Worm (Caenorhabditis elegans) whole organism, L3 larva: ENCODE measurements around the gene ugt-58.

Source experiments
- R02D3.7 ChIP-seq: fragments of 150-350 bp; optimal IDR thresholded peaks from 2 replicates; lab custom pipeline; 2014; ENCODE audit warnings: missing biosample characterization, missing genetic modification characterization
- ZK546.5 ChIP-seq: sonication (generic microtip); optimal IDR thresholded peaks from 2 replicates; lab custom pipeline; 2017; ENCODE audit warnings: missing biosample characterization, missing genetic modification characterization
- aly-2 ChIP-seq: fragments of 150-350 bp; optimal IDR thresholded peaks from 2 replicates; lab custom pipeline; 2014; ENCODE audit warnings: missing biosample characterization, missing genetic modification characterization
- ama-1 ChIP-seq: fragments of 150-350 bp; optimal IDR thresholded peaks from 2 replicates; lab custom pipeline; 2018
- ceh-16 ChIP-seq: sonication (generic microtip); optimal IDR thresholded peaks from 2 replicates; lab custom pipeline; 2017; ENCODE audit warnings: missing biosample characterization, missing genetic modification characterization
- ceh-28 ChIP-seq: fragments of 150-350 bp; optimal IDR thresholded peaks from 2 replicates; lab custom pipeline; 2014; ENCODE audit warnings: missing biosample characterization, missing genetic modification reagents, missing genetic modification characterization
- ceh-82 ChIP-seq: fragments of 150-350 bp; optimal IDR thresholded peaks from 2 replicates; lab custom pipeline; 2014; ENCODE audit warnings: missing biosample characterization, missing genetic modification characterization
- ceh-9 ChIP-seq: sonication (generic microtip); optimal IDR thresholded peaks from 2 replicates; lab custom pipeline; 2018; ENCODE audit warnings: missing biosample characterization, missing genetic modification characterization
- daf-12 ChIP-seq: fragments of 150-350 bp; optimal IDR thresholded peaks from 2 replicates; lab custom pipeline; 2014; ENCODE audit warnings: missing biosample characterization, missing genetic modification reagents, missing genetic modification characterization
- egl-27 ChIP-seq: sonication (generic microtip); optimal IDR thresholded peaks from 4 replicates; lab custom pipeline; 2017; ENCODE audit warnings: missing biosample characterization, missing genetic modification reagents, missing genetic modification characterization
- egl-5 ChIP-seq: fragments of 150-350 bp; optimal IDR thresholded peaks from 2 replicates; lab custom pipeline; 2017; ENCODE audit warnings: missing biosample characterization, missing genetic modification reagents, missing genetic modification characterization, inconsistent platforms
- elt-1 ChIP-seq: fragments of 150-350 bp; optimal IDR thresholded peaks from 2 replicates; lab custom pipeline; 2014; ENCODE audit warnings: missing biosample characterization, missing genetic modification characterization
- elt-2 ChIP-seq: sonication (generic microtip); optimal IDR thresholded peaks from 2 replicates; lab custom pipeline; 2016; ENCODE audit warnings: missing genetic modification reagents, mild to moderate bottlenecking, missing genetic modification characterization, missing compliant biosample characterization
- elt-3 ChIP-seq, 3 experiments: fragments of 150-350 bp in 1 of 3; sonication (generic microtip) in 2 of 3; optimal IDR thresholded peaks; 2 replicates in 2 of 3; 4 replicates in 1 of 3; lab custom pipeline; 2014 to 2017; ENCODE audit warnings: missing biosample characterization in 3 of 3, missing genetic modification characterization in 3 of 3
- eor-1 ChIP-seq, 2 experiments: fragments of 150-350 bp; optimal IDR thresholded peaks; 2 replicates each; lab custom pipeline; 2014 to 2018; ENCODE audit warnings: missing biosample characterization in 2 of 2, missing genetic modification characterization in 2 of 2
- fkh-10 ChIP-seq: sonication (generic microtip); optimal IDR thresholded peaks from 2 replicates; lab custom pipeline; 2017; ENCODE audit warnings: missing biosample characterization, missing genetic modification reagents, missing genetic modification characterization
- fkh-2 ChIP-seq: fragments of 150-350 bp; optimal IDR thresholded peaks from 2 replicates; lab custom pipeline; 2014; ENCODE audit warnings: missing biosample characterization, missing genetic modification reagents, missing genetic modification characterization
- fos-1 ChIP-seq: fragments of 150-350 bp; optimal IDR thresholded peaks from 2 replicates; lab custom pipeline; 2014; ENCODE audit warnings: missing biosample characterization, missing genetic modification characterization
- hmg-11 ChIP-seq: sonication (generic microtip); optimal IDR thresholded peaks from 2 replicates; lab custom pipeline; 2016; ENCODE audit warnings: missing genetic modification characterization, missing compliant biosample characterization
- jun-1 ChIP-seq: fragments of 150-350 bp; optimal IDR thresholded peaks from 2 replicates; lab custom pipeline; 2014; ENCODE audit warnings: missing biosample characterization, missing genetic modification reagents, missing genetic modification characterization
- lin-15B ChIP-seq: fragments of 150-350 bp; optimal IDR thresholded peaks from 2 replicates; lab custom pipeline; 2014; ENCODE audit warnings: missing biosample characterization, missing genetic modification characterization
- lin-39 ChIP-seq: fragments of 150-350 bp; optimal IDR thresholded peaks from 2 replicates; lab custom pipeline; 2018; ENCODE audit warnings: missing biosample characterization, missing genetic modification reagents, missing genetic modification characterization
- lsy-12 ChIP-seq: sonication (generic microtip); optimal IDR thresholded peaks from 2 replicates; lab custom pipeline; 2016; ENCODE audit warnings: mild to moderate bottlenecking, missing genetic modification characterization, missing compliant biosample characterization
- mdl-1 ChIP-seq: fragments of 150-350 bp; optimal IDR thresholded peaks from 2 replicates; lab custom pipeline; 2014; ENCODE audit warnings: missing biosample characterization, missing genetic modification characterization
- mml-1 ChIP-seq: fragments of 150-350 bp; sonication (generic microtip); optimal IDR thresholded peaks from 3 replicates; lab custom pipeline; 2014; ENCODE audit warnings: missing biosample characterization, missing genetic modification characterization
- nfya-1 ChIP-seq: sonication (generic microtip); optimal IDR thresholded peaks from 2 replicates; lab custom pipeline; 2017; ENCODE audit warnings: missing genetic modification characterization, mild to moderate bottlenecking, missing compliant biosample characterization, antibody characterized with exemption, moderate library complexity; ENCODE audit not compliant: insufficient read depth
- nhr-11 ChIP-seq: fragments of 150-350 bp; optimal IDR thresholded peaks from 2 replicates; lab custom pipeline; 2014; ENCODE audit warnings: missing biosample characterization, missing genetic modification characterization
- nhr-12 ChIP-seq: fragments of 150-350 bp; optimal IDR thresholded peaks from 2 replicates; lab custom pipeline; 2014; ENCODE audit warnings: missing biosample characterization, missing genetic modification characterization
- nhr-23 ChIP-seq: fragments of 150-350 bp; optimal IDR thresholded peaks from 2 replicates; lab custom pipeline; 2014; ENCODE audit warnings: missing biosample characterization, missing genetic modification reagents, missing genetic modification characterization
- nhr-237 ChIP-seq: fragments of 150-350 bp; optimal IDR thresholded peaks from 2 replicates; lab custom pipeline; 2014; ENCODE audit warnings: missing biosample characterization, missing genetic modification characterization
- nhr-25 ChIP-seq: sonication (generic microtip); optimal IDR thresholded peaks from 2 replicates; lab custom pipeline; 2017; ENCODE audit warnings: missing biosample characterization, missing genetic modification characterization
- nhr-28 ChIP-seq: fragments of 150-350 bp; optimal IDR thresholded peaks from 2 replicates; lab custom pipeline; 2014; ENCODE audit warnings: missing biosample characterization, missing genetic modification characterization
- nhr-43 ChIP-seq: sonication (generic microtip); optimal IDR thresholded peaks from 2 replicates; lab custom pipeline; 2016; ENCODE audit warnings: mild to moderate bottlenecking, missing genetic modification characterization, missing compliant biosample characterization; ENCODE audit not compliant: poor library complexity, severe bottlenecking
- nhr-67 ChIP-seq: fragments of 150-350 bp; optimal IDR thresholded peaks from 2 replicates; lab custom pipeline; 2014; ENCODE audit warnings: missing biosample characterization, missing genetic modification characterization
- nhr-76 ChIP-seq: fragments of 150-350 bp; sonication (generic microtip); optimal IDR thresholded peaks from 5 replicates; lab custom pipeline; 2014; ENCODE audit warnings: missing biosample characterization, missing genetic modification characterization
- nhr-77 ChIP-seq: fragments of 150-350 bp; optimal IDR thresholded peaks from 2 replicates; lab custom pipeline; 2014; ENCODE audit warnings: missing biosample characterization, missing genetic modification characterization
- pha-4 ChIP-seq: fragments of 150-350 bp; optimal IDR thresholded peaks from 2 replicates; lab custom pipeline; 2014; ENCODE audit warnings: missing biosample characterization, missing genetic modification reagents, missing genetic modification characterization
- pqm-1 ChIP-seq: fragments of 150-350 bp; optimal IDR thresholded peaks from 2 replicates; lab custom pipeline; 2017; ENCODE audit warnings: missing biosample characterization, missing genetic modification characterization, inconsistent platforms
- sea-2 ChIP-seq: fragments of 150-350 bp; sonication (generic microtip); optimal IDR thresholded peaks from 4 replicates; lab custom pipeline; 2014; ENCODE audit warnings: missing biosample characterization, missing genetic modification reagents, missing genetic modification characterization
- skn-1 ChIP-seq: fragments of 150-350 bp; optimal IDR thresholded peaks from 2 replicates; lab custom pipeline; 2014; ENCODE audit warnings: missing biosample characterization, missing genetic modification characterization
- snpc-4 ChIP-seq: fragments of 150-350 bp; optimal IDR thresholded peaks from 2 replicates; lab custom pipeline; 2014; ENCODE audit warnings: missing biosample characterization, missing genetic modification characterization
- tbx-2 ChIP-seq: sonication (generic microtip); optimal IDR thresholded peaks from 2 replicates; lab custom pipeline; 2016; ENCODE audit warnings: mild to moderate bottlenecking, missing genetic modification characterization, missing compliant biosample characterization
- unc-39 ChIP-seq: sonication (generic microtip); optimal IDR thresholded peaks from 4 replicates; lab custom pipeline; 2017; ENCODE audit warnings: missing biosample characterization, missing genetic modification characterization
- unc-62 ChIP-seq: fragments of 150-350 bp; sonication (generic microtip); optimal IDR thresholded peaks from 4 replicates; lab custom pipeline; 2014; ENCODE audit warnings: missing biosample characterization, missing genetic modification reagents, missing genetic modification characterization
- zag-1 ChIP-seq: fragments of 150-350 bp; optimal IDR thresholded peaks from 2 replicates; lab custom pipeline; 2014; ENCODE audit warnings: missing biosample characterization, missing genetic modification characterization
- ztf-11 ChIP-seq: fragments of 150-350 bp; optimal IDR thresholded peaks from 2 replicates; lab custom pipeline; 2014; ENCODE audit warnings: missing biosample characterization, missing genetic modification characterization
- ztf-4 ChIP-seq: fragments of 150-350 bp; optimal IDR thresholded peaks from 2 replicates; lab custom pipeline; 2014; ENCODE audit warnings: missing biosample characterization, missing genetic modification characterization

Gene ugt-58

ce11 chrII:9603419-9603818 is 16.8 kb upstream of the ugt-58 start (continued):
- TF ChIP-seq jun-1 (peak; percentile 97), egl-27 (peak; percentile 41), elt-1 (tag; lab: Kevin White, UChicago) (peak; percentile 73), mml-1 (tag; lab: Kevin White, UChicago) (peak; percentile 69), tbx-2 (peak; percentile 74), lsy-12 (tag; lab: Kevin White, UChicago) (peak; percentile 86), nhr-77 (tag; lab: Kevin White, UChicago) (no peak), ama-1 (lab: Kevin White, UChicago) (peak; percentile 75), elt-3 (tag; optimal IDR thresholded peaks at IDR 0.05; lab: Kevin White, UChicago) (peak in 2 of 3 experiments; percentile 9 to 91), nhr-76 (tag; lab: Kevin White, UChicago) (peak; percentile 67), snpc-4 (tag; lab: Kevin White, UChicago) (peak; percentile 42), aly-2 (no peak), pqm-1 (tag; lab: Kevin White, UChicago) (peak; percentile 98), ceh-9 (no peak), elt-2 (tag; lab: Kevin White, UChicago) (peak; percentile 91), fkh-10 (GFP tag; lab: Kevin White, UChicago) (no peak), daf-12 (tag; lab: Kevin White, UChicago) (peak; percentile 10), nhr-25 (tag; lab: Kevin White, UChicago) (peak; percentile 97), ceh-28 (peak; percentile 81), zag-1 (no peak)

ce11 chrII:9602566-9602965 is 16.0 kb upstream of the ugt-58 start:
- TF ChIP-seq nhr-23 (tag; lab: Kevin White, UChicago) (peak; percentile 44), nhr-11 (tag; lab: Kevin White, UChicago) (peak; percentile 34), ama-1 (lab: Kevin White, UChicago) (peak; percentile 12), unc-39 (tag; lab: Kevin White, UChicago) (no peak)

- TF ChIP-seq snpc-4 (tag; lab: Kevin White, UChicago), result no peak
- no peak for TF ChIP-seq lsy-12 (tag; lab: Kevin White, UChicago)
- TF ChIP-seq egl-5 (tag; lab: Kevin White, UChicago), result no peak
- peak; percentile 68 for TF ChIP-seq nhr-43
- no peak for TF ChIP-seq fos-1
- peak; percentile 79 for TF ChIP-seq nhr-11 (tag; lab: Kevin White, UChicago)
- no peak for TF ChIP-seq unc-39 (tag; lab: Kevin White, UChicago)
- no peak for TF ChIP-seq ztf-4 (tag; lab: Kevin White, UChicago)
- TF ChIP-seq zag-1, result no peak
- no peak for TF ChIP-seq egl-27
- TF ChIP-seq ceh-16 (tag; lab: Kevin White, UChicago), result no peak
- no peak for TF ChIP-seq nhr-76 (tag; lab: Kevin White, UChicago)
- no peak for TF ChIP-seq fkh-10 (GFP tag; lab: Kevin White, UChicago)
- no peak for TF ChIP-seq lin-39 (tag; lab: Kevin White, UChicago)
- TF ChIP-seq sea-2 (GFP tag; lab: Kevin White, UChicago), result no peak
- no peak for TF ChIP-seq ceh-28
- TF ChIP-seq nhr-77 (tag; lab: Kevin White, UChicago), result no peak
- TF ChIP-seq nhr-12 (tag; lab: Kevin White, UChicago), result no peak
- TF ChIP-seq pqm-1 (tag; lab: Kevin White, UChicago), result peak; percentile 45
- no peak for TF ChIP-seq mml-1 (tag; lab: Kevin White, UChicago)
- TF ChIP-seq ama-1 (lab: Kevin White, UChicago), result peak; percentile 77
- peak; percentile 83 for TF ChIP-seq elt-1 (tag; lab: Kevin White, UChicago)
- no peak for TF ChIP-seq ceh-82 (tag; lab: Kevin White, UChicago)
- peak; percentile 40 for TF ChIP-seq mdl-1 (tag; lab: Kevin White, UChicago)
- TF ChIP-seq nfya-1 (tag; lab: Kevin White, UChicago), result peak; percentile 26
- TF ChIP-seq eor-1 (tag; optimal IDR thresholded peaks at IDR 0.05; lab: Kevin White, UChicago), result no peak
- TF ChIP-seq tbx-2, result no peak
- no peak for TF ChIP-seq skn-1 (tag; lab: Kevin White, UChicago)
- TF ChIP-seq nhr-23 (tag; lab: Kevin White, UChicago), result peak; percentile 77
- TF ChIP-seq lin-15B, result no peak
- TF ChIP-seq elt-2 (tag; lab: Kevin White, UChicago), result peak; percentile 53
- peak; percentile 69 for TF ChIP-seq nhr-25 (tag; lab: Kevin White, UChicago)
- TF ChIP-seq elt-3 (tag; optimal IDR thresholded peaks at IDR 0.05; lab: Kevin White, UChicago), result no peak
- TF ChIP-seq jun-1, result peak; percentile 41
- TF ChIP-seq fkh-2 (tag; lab: Kevin White, UChicago), result no peak
- TF ChIP-seq nhr-28, result no peak
- no peak for TF ChIP-seq aly-2
- no peak for TF ChIP-seq hmg-11
- TF ChIP-seq unc-62 (GFP tag; lab: Kevin White, UChicago), result no peak
- no peak for TF ChIP-seq nhr-237 (tag; lab: Kevin White, UChicago)
- TF ChIP-seq R02D3.7 (tag; lab: Kevin White, UChicago), result no peak
- peak; percentile 16 for TF ChIP-seq pha-4
- TF ChIP-seq ztf-11 (tag; lab: Kevin White, UChicago), result no peak
- no peak for TF ChIP-seq ceh-9
- no peak for TF ChIP-seq nhr-67 (tag; lab: Kevin White, UChicago)
- no peak for TF ChIP-seq ZK546.5 (tag; lab: Kevin White, UChicago)
- TF ChIP-seq daf-12 (tag; lab: Kevin White, UChicago), result no peak
Observed at ce11 chrII:9601679-9602078, 15.1 kb upstream of the ugt-58 start.
